Worm (Caenorhabditis elegans): ENCODE data around the gene T17A3.12.

- TF ChIP-seq zag-1 (tag; optimal IDR thresholded peaks at IDR 0.05) (no peak), F37D6.2 (tag; optimal IDR thresholded peaks at IDR 0.05) (no peak), ces-1 (GFP tag; optimal IDR thresholded peaks at IDR 0.05) (no peak)
These were observed 30.8 kb upstream of the T17A3.12 start, which contains the start of gene clec-148 for ce11 chrIII:175733-176132.
